ENCODE assay signal across 1 fruit fly cellular context in genomic region chr3L:18348664-18349063, dm6.
TF ChIP-seq lines count a peak whose summit lies in the region.

No protein-coding gene starts in this region.

TF ChIP-seq in whole organism, embryonic, 481 proteins besides CTCF, POLR2A, EP300 and RAD21 (continued from another document and continues in another):
- TF ChIP-seq salm (tag; optimal IDR thresholded peaks at IDR 0.05; lab: Kevin White, UChicago) (peak; percentile 68), croc (GFP tag; conservative IDR thresholded peaks at IDR 0.05; lab: Robert Waterston, UW) (peak; percentile 86), Sin3A (optimal IDR thresholded peaks at IDR 0.05; lab: Kevin White, UChicago) (no peak), CG11456 (GFP tag; IDR thresholded peaks at IDR 0.05; lab: Robert Waterston, UW) (peak; percentile 66; the same call in 1 of the 3 replicates), CG5245 (GFP tag; optimal IDR thresholded peaks at IDR 0.05; lab: Kevin White, UChicago) (peak; percentile 67), C15 (GFP tag; IDR thresholded peaks at IDR 0.05; lab: Robert Waterston, UW) (no peak), klu (GFP tag; IDR thresholded peaks at IDR 0.05; lab: Robert Waterston, UW) (0 out of 2 replicates have a peak, but pooled peaks have one; percentile 17), CG13775 (GFP tag; optimal IDR thresholded peaks at IDR 0.05; lab: Kevin White, UChicago) (peak; percentile 82), en (GFP tag; optimal IDR thresholded peaks at IDR 0.05; lab: Kevin White, UChicago) (no peak), maf-S (GFP tag; optimal IDR thresholded peaks at IDR 0.05; lab: Kevin White, UChicago) (peak; percentile 19), Dfd (GFP tag; optimal IDR thresholded peaks at IDR 0.05; lab: Kevin White, UChicago) (no peak), dpn (GFP tag; optimal IDR thresholded peaks at IDR 0.05; lab: Kevin White, UChicago) (peak; percentile 27 to 68), CG18619 (GFP tag; optimal IDR thresholded peaks at IDR 0.05; lab: Kevin White, UChicago) (peak; percentile 44), gem (tag; optimal IDR thresholded peaks at IDR 0.05; lab: Kevin White, UChicago) (peak; percentile 93), CG14441 (GFP tag; IDR thresholded peaks at IDR 0.05; lab: Robert Waterston, UW) (peak; percentile 15; the same call in 1 of the 2 replicates), HHEX (GFP tag; optimal IDR thresholded peaks at IDR 0.05; lab: Kevin White, UChicago) (peak; percentile 54), CG7556 (GFP tag; optimal IDR thresholded peaks at IDR 0.05; lab: Kevin White, UChicago) (peak; percentile 88), eyg (GFP tag; optimal IDR thresholded peaks at IDR 0.05; lab: Kevin White, UChicago) (no peak), CG10462 (GFP tag; optimal IDR thresholded peaks at IDR 0.05; lab: Kevin White, UChicago) (peak; percentile 76), ab (GFP tag; optimal IDR thresholded peaks at IDR 0.05; lab: Kevin White, UChicago) (no peak), CG32772 (GFP tag; IDR thresholded peaks at IDR 0.05; lab: Robert Waterston, UW) (peak; percentile 30; the same call in 1 of the 2 replicates), caup (GFP tag; optimal IDR thresholded peaks at IDR 0.05; lab: Kevin White, UChicago; ENCODE audit: severe bottlenecking) (peak; percentile 37), NK7.1 (GFP tag; optimal IDR thresholded peaks at IDR 0.05; lab: Kevin White, UChicago) (peak; percentile 15), Hr3 (GFP tag; optimal IDR thresholded peaks at IDR 0.05; lab: Kevin White, UChicago) (peak; percentile 62), CG18262 (tag; optimal IDR thresholded peaks at IDR 0.05; lab: Kevin White, UChicago) (peak; percentile 96), hth (optimal IDR thresholded peaks at IDR 0.05; lab: Kevin White, UChicago) (no peak), CG1233 (GFP tag; optimal IDR thresholded peaks at IDR 0.05; lab: Kevin White, UChicago) (peak; percentile 76), bigmax (GFP tag; optimal IDR thresholded peaks at IDR 0.05; lab: Kevin White, UChicago) (no peak), CG17612 (GFP tag; IDR thresholded peaks at IDR 0.05; lab: Robert Waterston, UW) (no peak), tup (GFP tag; optimal IDR thresholded peaks at IDR 0.05; lab: Kevin White, UChicago) (no peak), CG13287 (GFP tag; IDR thresholded peaks at IDR 0.05; lab: Robert Waterston, UW; ENCODE audit: partially characterized antibody) (no peak), tin (GFP tag; optimal IDR thresholded peaks at IDR 0.05; lab: Kevin White, UChicago) (peak; percentile 75), CG12391 (tag; optimal IDR thresholded peaks at IDR 0.05; lab: Kevin White, UChicago) (peak; percentile 87), CG9932 (GFP tag; IDR thresholded peaks at IDR 0.05; lab: Robert Waterston, UW) (no peak), Myb (GFP tag; optimal IDR thresholded peaks at IDR 0.05; lab: Kevin White, UChicago) (no peak), BEAF-32 (GFP tag; optimal IDR thresholded peaks at IDR 0.05; lab: Kevin White, UChicago) (no peak), lbe (GFP tag; optimal IDR thresholded peaks at IDR 0.05; lab: Kevin White, UChicago) (no peak), CG1529 (GFP tag; optimal IDR thresholded peaks at IDR 0.05; lab: Kevin White, UChicago) (peak; percentile 81), D19A (tag; optimal IDR thresholded peaks at IDR 0.05; lab: Kevin White, UChicago) (peak; percentile 85), twi (tag; optimal IDR thresholded peaks at IDR 0.05; lab: Kevin White, UChicago) (peak; percentile 64), CG3281 (GFP tag; optimal IDR thresholded peaks at IDR 0.05; lab: Kevin White, UChicago) (peak; percentile 28), stc (GFP tag; IDR thresholded peaks at IDR 0.05; lab: Robert Waterston, UW) (peak; percentile 47), zfh2 (GFP tag; optimal IDR thresholded peaks at IDR 0.05; lab: Kevin White, UChicago) (no peak), NFAT (GFP tag; IDR thresholded peaks at IDR 0.05; lab: Robert Waterston, UW) (no peak), disco-r (GFP tag; optimal IDR thresholded peaks at IDR 0.05; lab: Kevin White, UChicago) (no peak), HmgD (GFP tag; optimal IDR thresholded peaks at IDR 0.05; lab: Kevin White, UChicago) (no peak), Abd-B (GFP tag; optimal IDR thresholded peaks at IDR 0.05; lab: Kevin White, UChicago) (peak; percentile 75), Dip2 (GFP tag; IDR thresholded peaks at IDR 0.05; lab: Robert Waterston, UW) (no peak), gt (GFP tag; IDR thresholded peaks at IDR 0.05; lab: Robert Waterston, UW) (peak; percentile 57; the same call in 1 of the 2 replicates), CG2120 (GFP tag; optimal IDR thresholded peaks at IDR 0.05; lab: Kevin White, UChicago) (peak; percentile 25), Blimp-1 (GFP tag; optimal IDR thresholded peaks at IDR 0.05; lab: Kevin White, UChicago) (peak; percentile 83), lmd (GFP tag; IDR thresholded peaks at IDR 0.05; lab: Robert Waterston, UW) (peak; percentile 53; the same call in 1 of the 2 replicates), Atf3 (GFP tag; optimal IDR thresholded peaks at IDR 0.05; lab: Kevin White, UChicago) (peak; percentile 32), shn (GFP tag; optimal IDR thresholded peaks at IDR 0.05; lab: Kevin White, UChicago) (no peak), tio (GFP tag; optimal IDR thresholded peaks at IDR 0.05; lab: Kevin White, UChicago) (peak; percentile 84), CG8924 (tag; optimal IDR thresholded peaks at IDR 0.05; lab: Kevin White, UChicago) (peak; percentile 90), Doc2 (GFP tag; IDR thresholded peaks at IDR 0.05; lab: Robert Waterston, UW) (no peak), fd3F (GFP tag; optimal IDR thresholded peaks at IDR 0.05; lab: Kevin White, UChicago) (no peak), TFAM (GFP tag; optimal IDR thresholded peaks at IDR 0.05; lab: Kevin White, UChicago) (no peak), CG4424 (GFP tag; optimal IDR thresholded peaks at IDR 0.05; lab: Kevin White, UChicago) (peak; percentile 89), jing (GFP tag; optimal IDR thresholded peaks at IDR 0.05; lab: Kevin White, UChicago) (peak; percentile 53), cad (GFP tag; optimal IDR thresholded peaks at IDR 0.05; lab: Kevin White, UChicago) (no peak), CG7987 (GFP tag; optimal IDR thresholded peaks at IDR 0.05; lab: Kevin White, UChicago) (no peak), unpg (GFP tag; optimal IDR thresholded peaks at IDR 0.05; lab: Kevin White, UChicago) (peak; percentile 81), Hr51 (GFP tag; optimal IDR thresholded peaks at IDR 0.05; lab: Kevin White, UChicago) (peak in 1 of 2 experiments; percentile 73), ara (GFP tag; IDR thresholded peaks at IDR 0.05; lab: Robert Waterston, UW) (peak; percentile 58; the same call in 1 of the 2 replicates), trem (tag; optimal IDR thresholded peaks at IDR 0.05; lab: Kevin White, UChicago) (peak; percentile 89), CG2116 (GFP tag; optimal IDR thresholded peaks at IDR 0.05; lab: Kevin White, UChicago) (peak; percentile 51), CG7928 (GFP tag; optimal IDR thresholded peaks at IDR 0.05; lab: Kevin White, UChicago) (peak; percentile 2), CG2199 (GFP tag; IDR thresholded peaks at IDR 0.05; lab: Robert Waterston, UW) (no peak), vfl (GFP tag; optimal IDR thresholded peaks at IDR 0.05; lab: Kevin White, UChicago) (peak; percentile 37), Usf (GFP tag; optimal IDR thresholded peaks at IDR 0.05; lab: Kevin White, UChicago) (peak; percentile 59), otp (GFP tag; IDR thresholded peaks at IDR 0.05; lab: Robert Waterston, UW) (peak; percentile 57; the same call in 2 of the 3 replicates), bab2 (GFP tag; optimal IDR thresholded peaks at IDR 0.05; lab: Kevin White, UChicago) (peak; percentile 43), Vsx1 (GFP tag; optimal IDR thresholded peaks at IDR 0.05; lab: Kevin White, UChicago) (peak; percentile 40), CG3407 (GFP tag; optimal IDR thresholded peaks at IDR 0.05; lab: Kevin White, UChicago) (peak; percentile 73), yki (optimal IDR thresholded peaks at IDR 0.05; lab: Kevin White, UChicago) (no peak), Hsf (GFP tag; optimal IDR thresholded peaks at IDR 0.05; lab: Kevin White, UChicago) (peak; percentile 75), CG15514 (GFP tag; optimal IDR thresholded peaks at IDR 0.05; lab: Kevin White, UChicago) (no peak), CG6683 (GFP tag; optimal IDR thresholded peaks at IDR 0.05; lab: Kevin White, UChicago) (no peak), HmgZ (tag; optimal IDR thresholded peaks at IDR 0.05; lab: Kevin White, UChicago) (peak; percentile 13), fru (optimal IDR thresholded peaks at IDR 0.05; lab: Kevin White, UChicago) (no peak), Dp (GFP tag; optimal IDR thresholded peaks at IDR 0.05; lab: Kevin White, UChicago) (no peak), kni (GFP tag; optimal IDR thresholded peaks at IDR 0.05; lab: Kevin White, UChicago) (peak; percentile 12), btn (GFP tag; optimal IDR thresholded peaks at IDR 0.05; lab: Kevin White, UChicago) (no peak), gsb-n (tag; optimal IDR thresholded peaks at IDR 0.05; lab: Kevin White, UChicago) (peak; percentile 92), sc (optimal IDR thresholded peaks at IDR 0.05; lab: Kevin White, UChicago) (no peak), sc (GFP tag; optimal IDR thresholded peaks at IDR 0.05; lab: Kevin White, UChicago) (peak; percentile 81), Gsc (GFP tag; IDR thresholded peaks at IDR 0.05; lab: Robert Waterston, UW) (no peak; the same call in 1 of the 2 replicates), ap (GFP tag; IDR thresholded peaks at IDR 0.05; lab: Robert Waterston, UW) (peak; percentile 49; the same call in 1 of the 2 replicates), Doc3 (GFP tag; IDR thresholded peaks at IDR 0.05; lab: Robert Waterston, UW; ENCODE audit: partially characterized antibody) (no peak), Dip3 (GFP tag; optimal IDR thresholded peaks at IDR 0.05; lab: Kevin White, UChicago) (no peak), HLH54F (GFP tag; optimal IDR thresholded peaks at IDR 0.05; lab: Kevin White, UChicago) (no peak), jigr1 (GFP tag; IDR thresholded peaks at IDR 0.05; lab: Robert Waterston, UW) (no peak), dimm (GFP tag; IDR thresholded peaks at IDR 0.05; lab: Robert Waterston, UW) (0 out of 2 replicates have a peak, but pooled peaks have one; percentile 21), bsh (GFP tag; optimal IDR thresholded peaks at IDR 0.05; lab: Kevin White, UChicago) (peak in 1 of 2 experiments; percentile 89), dati (GFP tag; IDR thresholded peaks at IDR 0.05; lab: Robert Waterston, UW) (no peak), CG15073 (GFP tag; optimal IDR thresholded peaks at IDR 0.05; lab: Kevin White, UChicago) (peak; percentile 34), ttk (GFP tag; IDR thresholded peaks at IDR 0.05; lab: Robert Waterston, UW) (peak; percentile 34), CG8290 (GFP tag; optimal IDR thresholded peaks at IDR 0.05; lab: Kevin White, UChicago) (peak; percentile 55), CG8290 (tag; optimal IDR thresholded peaks at IDR 0.05; lab: Kevin White, UChicago) (peak in 1 of 2 experiments; percentile 66), Fer1 (GFP tag; optimal IDR thresholded peaks at IDR 0.05; lab: Kevin White, UChicago) (no peak), zen (tag; optimal IDR thresholded peaks at IDR 0.05; lab: Kevin White, UChicago) (peak; percentile 97), onecut (GFP tag; IDR thresholded peaks at IDR 0.05; lab: Robert Waterston, UW) (peak; percentile 45; the same call in 1 of the 2 replicates), ci (GFP tag; IDR thresholded peaks at IDR 0.05; lab: Robert Waterston, UW) (peak; percentile 62; the same call in 1 of the 3 replicates), CG2712 (tag; optimal IDR thresholded peaks at IDR 0.05; lab: Kevin White, UChicago) (peak; percentile 96), zfh1 (GFP tag; IDR thresholded peaks at IDR 0.05; lab: Robert Waterston, UW) (peak; percentile 87), CG8089 (GFP tag; optimal IDR thresholded peaks at IDR 0.05; lab: Kevin White, UChicago) (peak; percentile 33), E2f2 (GFP tag; IDR thresholded peaks at IDR 0.05; lab: Robert Waterston, UW) (peak; percentile 45; the same call in 1 of the 2 replicates), Trl (optimal IDR thresholded peaks at IDR 0.05; lab: Kevin White, UChicago) (no peak), Trl (GFP tag; optimal IDR thresholded peaks at IDR 0.05; lab: Kevin White, UChicago) (peak; percentile 57), CG10543 (GFP tag; optimal IDR thresholded peaks at IDR 0.05; lab: Kevin White, UChicago) (no peak), p53 (GFP tag; optimal IDR thresholded peaks at IDR 0.05; lab: Kevin White, UChicago) (no peak), CG2202 (tag; optimal IDR thresholded peaks at IDR 0.05; lab: Kevin White, UChicago) (peak; percentile 87), Mes4 (GFP tag; optimal IDR thresholded peaks at IDR 0.05; lab: Kevin White, UChicago) (peak; percentile 22), CG15601 (tag; optimal IDR thresholded peaks at IDR 0.05; lab: Kevin White, UChicago) (peak; percentile 72), Gug (GFP tag; IDR thresholded peaks at IDR 0.05; lab: Robert Waterston, UW) (peak; percentile 18; the same call in 1 of the 4 replicates), CG34224 (GFP tag; IDR thresholded peaks at IDR 0.05; lab: Robert Waterston, UW; ENCODE audit: partially characterized antibody) (no peak), CG14710 (tag; optimal IDR thresholded peaks at IDR 0.05; lab: Kevin White, UChicago) (peak; percentile 92), CG30403 (GFP tag; optimal IDR thresholded peaks at IDR 0.05; lab: Kevin White, UChicago) (peak; percentile 83), Nf-YC (tag; optimal IDR thresholded peaks at IDR 0.05; lab: Kevin White, UChicago) (no peak), lola (GFP tag; optimal IDR thresholded peaks at IDR 0.05; lab: Kevin White, UChicago) (peak in 1 of 3 experiments; percentile 95), Ets65A (GFP tag; lab: Kevin White, UChicago) (peak; percentile 86), CG3726 (GFP tag; IDR thresholded peaks at IDR 0.05; lab: Robert Waterston, UW) (peak; percentile 52; the same call in 2 of the 3 replicates), fd102C (GFP tag; optimal IDR thresholded peaks at IDR 0.05; lab: Kevin White, UChicago) (peak; percentile 84), CG1792 (GFP tag; optimal IDR thresholded peaks at IDR 0.05; lab: Kevin White, UChicago) (no peak), sd (tag; optimal IDR thresholded peaks at IDR 0.05; lab: Kevin White, UChicago) (no peak), ato (GFP tag; IDR thresholded peaks at IDR 0.05; lab: Robert Waterston, UW; ENCODE audit: partially characterized antibody) (no peak), CG13894 (tag; optimal IDR thresholded peaks at IDR 0.05; lab: Kevin White, UChicago) (no peak), cwo (GFP tag; optimal IDR thresholded peaks at IDR 0.05; lab: Kevin White, UChicago) (peak; percentile 14), prd (optimal IDR thresholded peaks at IDR 0.05; lab: Kevin White, UChicago) (no peak), prd (GFP tag; IDR thresholded peaks at IDR 0.05; lab: Robert Waterston, UW) (peak; percentile 93)
